Fruit fly (Drosophila melanogaster) whole organism, embryonic: Measurements from ENCODE around the gene mst.

Experiments
- Adf1 ChIP-seq: fragments of 200-800 bp; sonication (Bioruptor generic); IDR thresholded peaks from 2 replicates; pipeline ENCODE4 v1.3.6; 2022; ENCODE audit warnings: missing biosample characterization, missing genetic modification characterization
- B-H1 ChIP-seq: fragments of 200-800 bp; sonication (Bioruptor generic); IDR thresholded peaks from 3 replicates; pipeline ENCODE4 v1.3.6; 2022; ENCODE audit warnings: missing biosample characterization, missing genetic modification characterization
- CG10267 ChIP-seq: fragments of 200-800 bp; sonication (Bioruptor generic); optimal IDR thresholded peaks from 2 replicates; lab custom pipeline; 2018; ENCODE audit warnings: missing biosample characterization, mild to moderate bottlenecking, missing genetic modification characterization, moderate library complexity
- CG10321 ChIP-seq: fragments of 200-800 bp; sonication (Bioruptor generic); IDR thresholded peaks from 2 replicates; pipeline ENCODE4 v1.3.6; 2022; ENCODE audit warnings: missing biosample characterization, missing genetic modification characterization
- CG10543 ChIP-seq: fragments of 200-800 bp; sonication (Bioruptor generic); optimal IDR thresholded peaks from 3 replicates; lab custom pipeline; 2017; ENCODE audit warnings: missing biosample characterization, mild to moderate bottlenecking, missing genetic modification characterization, moderate library complexity
- CG12155 ChIP-seq: fragments of 200-800 bp; sonication (Bioruptor generic); optimal IDR thresholded peaks from 3 replicates; lab custom pipeline; 2016; ENCODE audit warnings: missing biosample characterization, missing genetic modification characterization
- CG12391 ChIP-seq: fragments of 200-800 bp; sonication (Bioruptor generic); optimal IDR thresholded peaks from 3 replicates; lab custom pipeline; 2018; ENCODE audit warnings: missing biosample characterization, mild to moderate bottlenecking, missing genetic modification characterization, moderate library complexity
- CG14441 ChIP-seq: fragments of 200-800 bp; sonication (Bioruptor generic); IDR thresholded peaks from 2 replicates; pipeline ENCODE4 v1.3.6; 2022; ENCODE audit warnings: missing biosample characterization, missing genetic modification characterization
- CG15011 ChIP-seq: fragments of 200-800 bp; sonication (Bioruptor generic); optimal IDR thresholded peaks from 3 replicates; lab custom pipeline; 2018; ENCODE audit warnings: missing biosample characterization, mild to moderate bottlenecking, missing genetic modification characterization
- CG1603 ChIP-seq: fragments of 200-800 bp; sonication (Bioruptor generic); optimal IDR thresholded peaks from 2 replicates; lab custom pipeline; 2019; ENCODE audit warnings: missing biosample characterization, mild to moderate bottlenecking, missing genetic modification characterization, moderate library complexity
- CG17802 ChIP-seq: fragments of 200-800 bp; sonication (Bioruptor generic); optimal IDR thresholded peaks from 2 replicates; lab custom pipeline; 2018; ENCODE audit warnings: missing biosample characterization, mild to moderate bottlenecking, missing genetic modification characterization, moderate library complexity
- CG17829 ChIP-seq: fragments of 200-800 bp; optimal IDR thresholded peaks from 2 replicates; lab custom pipeline; 2019; ENCODE audit warnings: missing biosample characterization, mild to moderate bottlenecking, missing genetic modification characterization, moderate library complexity
- CG18262 ChIP-seq: fragments of 200-800 bp; optimal IDR thresholded peaks from 3 replicates; lab custom pipeline; 2019; ENCODE audit warnings: missing biosample characterization, mild to moderate bottlenecking, missing genetic modification characterization, moderate library complexity
- CG2712 ChIP-seq: fragments of 200-800 bp; optimal IDR thresholded peaks from 3 replicates; lab custom pipeline; 2019; ENCODE audit warnings: missing biosample characterization, mild to moderate bottlenecking, missing genetic modification characterization, moderate library complexity
- CG32767 ChIP-seq: fragments of 200-800 bp; sonication (Bioruptor generic); IDR thresholded peaks from 2 replicates; pipeline ENCODE4 v1.3.6; 2022; ENCODE audit warnings: missing biosample characterization, missing genetic modification characterization
- CG33213 ChIP-seq: fragments of 200-800 bp; sonication (Bioruptor generic); optimal IDR thresholded peaks from 3 replicates; lab custom pipeline; 2016; ENCODE audit warnings: missing biosample characterization, missing genetic modification characterization
- CG43689 ChIP-seq: fragments of 200-800 bp; sonication (Bioruptor generic); IDR thresholded peaks from 2 replicates; pipeline ENCODE4 v1.3.6; 2022; ENCODE audit warnings: missing biosample characterization, missing genetic modification characterization
- CG4617 ChIP-seq: fragments of 200-800 bp; sonication (Bioruptor generic); optimal IDR thresholded peaks from 3 replicates; lab custom pipeline; 2016; ENCODE audit warnings: missing biosample characterization, missing genetic modification characterization, borderline replicate concordance
- CG6254 ChIP-seq: fragments of 200-800 bp; sonication (Bioruptor generic); optimal IDR thresholded peaks from 3 replicates; lab custom pipeline; 2017; ENCODE audit warnings: mild to moderate bottlenecking, missing biosample characterization, missing genetic modification reagents, missing genetic modification characterization
- CG8359 ChIP-seq: fragments of 200-800 bp; sonication (Bioruptor generic); optimal IDR thresholded peaks from 2 replicates; lab custom pipeline; 2017; ENCODE audit warnings: missing biosample characterization, mild to moderate bottlenecking, missing genetic modification characterization, borderline replicate concordance
- CG8765 ChIP-seq: fragments of 200-800 bp; sonication (Bioruptor generic); IDR thresholded peaks from 2 replicates; pipeline ENCODE4 v1.3.6; 2022; ENCODE audit warnings: missing biosample characterization, missing genetic modification characterization
- Fer2 ChIP-seq: fragments of 200-800 bp; sonication (Bioruptor generic); optimal IDR thresholded peaks from 2 replicates; lab custom pipeline; 2018; ENCODE audit warnings: missing biosample characterization, mild to moderate bottlenecking, missing genetic modification characterization, moderate library complexity
- Hand ChIP-seq: fragments of 200-800 bp; sonication (Bioruptor generic); optimal IDR thresholded peaks from 2 replicates; lab custom pipeline; 2017; ENCODE audit warnings: mild to moderate bottlenecking, missing biosample characterization, missing genetic modification reagents, missing genetic modification characterization
- HmgD ChIP-seq: fragments of 200-800 bp; sonication (Bioruptor generic); optimal IDR thresholded peaks from 3 replicates; lab custom pipeline; 2016; ENCODE audit warnings: missing biosample characterization, missing genetic modification characterization
- MBD-R2 ChIP-seq: fragments of 200-800 bp; sonication (Bioruptor generic); IDR thresholded peaks from 2 replicates; pipeline ENCODE4 v1.3.6; 2022; ENCODE audit warnings: missing biosample characterization, missing genetic modification characterization
- Max ChIP-seq: fragments of 200-800 bp; sonication (Bioruptor generic); optimal IDR thresholded peaks from 2 replicates; lab custom pipeline; 2016; ENCODE audit warnings: missing biosample characterization, mild to moderate bottlenecking, missing genetic modification characterization
- NC2β ChIP-seq: fragments of 200-800 bp; sonication (Bioruptor generic); optimal IDR thresholded peaks from 2 replicates; lab custom pipeline; 2016; ENCODE audit warnings: missing biosample characterization, missing genetic modification characterization
- Nf-YB ChIP-seq: fragments of 200-800 bp; sonication (Bioruptor generic); optimal IDR thresholded peaks from 3 replicates; lab custom pipeline; 2019; ENCODE audit warnings: missing biosample characterization, mild to moderate bottlenecking, missing genetic modification characterization, moderate library complexity
- Oaz ChIP-seq: fragments of 200-800 bp; sonication (Bioruptor generic); IDR thresholded peaks from 2 replicates; pipeline ENCODE4 v1.3.6; 2022; ENCODE audit warnings: missing biosample characterization, missing genetic modification characterization
- Ravus ChIP-seq: fragments of 200-800 bp; sonication (Bioruptor generic); IDR thresholded peaks from 2 replicates; pipeline ENCODE4 v1.3.6; 2022; ENCODE audit warnings: missing biosample characterization, missing genetic modification characterization
- Sox102F ChIP-seq: fragments of 200-800 bp; sonication (Bioruptor generic); optimal IDR thresholded peaks from 2 replicates; lab custom pipeline; 2018; ENCODE audit warnings: missing biosample characterization, mild to moderate bottlenecking, missing genetic modification characterization, moderate library complexity
- Vsx1 ChIP-seq: fragments of 200-800 bp; sonication (Bioruptor generic); optimal IDR thresholded peaks from 2 replicates; lab custom pipeline; 2017; ENCODE audit warnings: missing biosample characterization, mild to moderate bottlenecking, missing genetic modification characterization, missing genetic modification reagents
- Xbp1 ChIP-seq: fragments of 200-800 bp; sonication (Bioruptor generic); optimal IDR thresholded peaks from 3 replicates; lab custom pipeline; 2016; ENCODE audit warnings: missing biosample characterization, mild to moderate bottlenecking, missing genetic modification characterization
- bigmax ChIP-seq: fragments of 200-800 bp; sonication (Bioruptor generic); optimal IDR thresholded peaks from 2 replicates; lab custom pipeline; 2018; ENCODE audit warnings: missing biosample characterization, mild to moderate bottlenecking, missing genetic modification characterization
- br ChIP-seq: fragments of >200 bp; optimal IDR thresholded peaks from 2 replicates; lab custom pipeline; 2017
- cg ChIP-seq: fragments of 200-800 bp; sonication (Bioruptor generic); optimal IDR thresholded peaks from 3 replicates; lab custom pipeline; 2019; ENCODE audit warnings: missing biosample characterization, mild to moderate bottlenecking, missing genetic modification characterization, moderate library complexity
- chm ChIP-seq: fragments of 200-800 bp; sonication (Bioruptor generic); IDR thresholded peaks from 2 replicates; pipeline ENCODE4 v1.3.6; 2022; ENCODE audit warnings: missing biosample characterization, missing genetic modification characterization
- en ChIP-seq: fragments of 200-800 bp; sonication (Bioruptor generic); optimal IDR thresholded peaks from 2 replicates; lab custom pipeline; 2016; ENCODE audit warnings: missing biosample characterization, missing genetic modification characterization
- ewg ChIP-seq: fragments of 200-800 bp; sonication (Bioruptor generic); optimal IDR thresholded peaks from 3 replicates; lab custom pipeline; 2017; ENCODE audit warnings: mild to moderate bottlenecking, missing biosample characterization, missing genetic modification reagents, missing genetic modification characterization
- grn ChIP-seq: fragments of 200-800 bp; sonication (Bioruptor generic); optimal IDR thresholded peaks from 3 replicates; lab custom pipeline; 2017; ENCODE audit warnings: missing biosample characterization, missing genetic modification characterization
- lab ChIP-seq: fragments of 200-800 bp; sonication (Bioruptor generic); optimal IDR thresholded peaks from 3 replicates; lab custom pipeline; 2017; ENCODE audit warnings: missing biosample characterization, missing genetic modification characterization, mild to moderate bottlenecking, moderate library complexity, missing genetic modification reagents
- org-1 ChIP-seq: fragments of 200-800 bp; sonication (Bioruptor generic); optimal IDR thresholded peaks from 2 replicates; lab custom pipeline; 2017; ENCODE audit warnings: missing biosample characterization, missing genetic modification characterization
- p53 ChIP-seq: fragments of 200-800 bp; sonication (Bioruptor generic); optimal IDR thresholded peaks from 2 replicates; lab custom pipeline; 2016; ENCODE audit warnings: missing biosample characterization, missing genetic modification characterization
- sens-2 ChIP-seq: fragments of 200-800 bp; sonication (Bioruptor generic); IDR thresholded peaks from 2 replicates; pipeline ENCODE4 v1.3.6; 2022; ENCODE audit warnings: missing biosample characterization, missing genetic modification characterization
- shn ChIP-seq: fragments of 200-800 bp; sonication (Bioruptor generic); optimal IDR thresholded peaks from 3 replicates; lab custom pipeline; 2016; ENCODE audit warnings: missing biosample characterization, missing genetic modification characterization
- slp2 ChIP-seq: fragments of 200-800 bp; sonication (Bioruptor generic); optimal IDR thresholded peaks from 2 replicates; lab custom pipeline; 2016; ENCODE audit warnings: missing biosample characterization, missing genetic modification characterization
- tio ChIP-seq: fragments of 200-800 bp; sonication (Bioruptor generic); optimal IDR thresholded peaks from 2 replicates; lab custom pipeline; 2017; ENCODE audit warnings: missing biosample characterization, missing genetic modification characterization, inconsistent platforms
- zen ChIP-seq: fragments of 200-800 bp; sonication (Bioruptor generic); optimal IDR thresholded peaks from 3 replicates; lab custom pipeline; 2018; ENCODE audit warnings: missing biosample characterization, mild to moderate bottlenecking, missing genetic modification characterization, moderate library complexity

The mst gene

DNA sequence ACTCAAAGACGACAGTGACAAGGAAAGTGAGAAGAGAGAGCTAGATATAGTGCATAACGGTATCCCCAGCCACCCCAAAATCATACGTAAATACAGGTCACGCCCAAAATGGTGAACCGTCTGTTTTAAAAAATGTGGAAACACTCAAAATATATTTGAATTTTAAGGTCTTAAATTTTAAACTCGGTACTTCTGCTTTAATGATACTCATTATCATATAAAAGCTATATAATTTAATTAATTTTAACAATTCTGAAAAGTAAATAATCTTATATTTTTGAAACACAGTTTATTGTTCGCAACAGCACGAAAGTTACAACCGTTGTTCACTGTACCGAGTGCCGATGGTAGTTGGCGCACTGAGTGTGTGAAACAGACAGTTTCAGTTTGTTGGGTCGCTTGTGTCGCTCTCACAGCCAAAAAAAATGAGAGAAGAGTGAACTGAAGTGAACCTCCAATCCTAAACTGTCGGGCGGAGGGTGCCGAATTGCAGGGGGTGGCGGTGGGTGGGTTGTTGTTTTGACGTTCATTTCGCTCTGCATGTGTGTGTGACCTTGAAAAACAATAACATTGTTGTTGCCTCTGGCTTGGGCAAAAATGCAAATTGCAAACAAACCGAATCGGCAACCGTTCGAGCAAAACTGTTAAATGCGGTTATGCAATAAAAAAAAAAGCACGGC lies 22.3 kb upstream of the mst start (continued):
- TF ChIP-seq Sox102F (GFP tag; lab: Kevin White, UChicago) (peak; percentile 94), CG14441 (GFP tag; lab: Robert Waterston, UW) (peak; percentile 82), org-1 (GFP tag; lab: Kevin White, UChicago) (peak; percentile 91), CG4617 (GFP tag; lab: Kevin White, UChicago) (peak; percentile 21), MBD-R2 (peak; percentile 67; the same call in 1 of the 2 replicates), CG12391 (tag; lab: Kevin White, UChicago) (peak; percentile 93), zen (peak; percentile 74), Nf-YB (peak; percentile 80), CG10543 (peak; percentile 97), CG10267 (tag; lab: Kevin White, UChicago) (peak; percentile 86), CG43689 (GFP tag; lab: Robert Waterston, UW) (peak; percentile 75), CG8359 (peak; percentile 63), CG1603 (tag; lab: Kevin White, UChicago) (peak; percentile 46), br (lab: Kevin White, UChicago) (no peak), CG2712 (peak; percentile 93), CG8765 (0 out of 2 replicates have a peak, but pooled peaks have one; percentile 45), B-H1 (GFP tag; lab: Robert Waterston, UW) (peak; percentile 83), CG33213 (GFP tag; lab: Kevin White, UChicago) (peak; percentile 31), grn (GFP tag; lab: Kevin White, UChicago) (peak; percentile 2), Ravus (GFP tag; lab: Robert Waterston, UW) (peak; percentile 80)

DNA sequence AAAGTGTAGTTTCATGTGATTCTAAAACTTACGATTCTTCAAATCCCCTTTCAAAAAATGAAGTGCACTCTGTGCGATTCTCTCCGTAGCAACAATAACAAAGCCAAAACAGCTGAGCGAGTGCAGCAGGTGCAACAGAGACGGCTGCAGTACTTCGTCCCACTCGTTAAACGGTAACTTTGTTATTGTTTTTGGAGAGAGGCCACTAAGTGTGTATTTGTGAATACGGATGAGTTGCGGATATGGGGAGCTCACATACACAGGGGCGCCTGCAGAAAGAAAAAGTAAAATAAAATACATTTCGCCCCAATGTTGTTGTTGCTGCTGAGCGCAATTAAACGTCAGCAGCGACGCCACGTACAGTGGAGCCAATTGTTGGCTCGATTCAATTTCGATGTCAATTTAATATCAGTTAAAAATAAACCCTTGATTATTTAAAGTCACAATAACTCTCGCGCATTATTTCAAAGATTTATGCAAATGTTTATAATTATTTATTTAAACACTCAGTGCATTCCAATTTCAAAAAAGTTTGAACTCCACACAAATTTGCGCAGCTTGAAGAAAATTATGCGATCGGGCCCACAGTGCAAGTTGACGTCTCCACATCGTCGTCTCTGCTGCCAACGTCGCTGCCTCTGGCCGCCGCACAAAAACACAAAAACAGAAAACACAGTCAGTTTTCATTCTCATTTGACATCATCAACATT lies 21.3 kb upstream of the mst start:
- peak; percentile 97 for TF ChIP-seq Fer2
- TF ChIP-seq sens-2 (GFP tag; lab: Robert Waterston, UW): peak; percentile 84
- peak; percentile 93 for TF ChIP-seq NC2β (GFP tag; lab: Kevin White, UChicago)
- TF ChIP-seq CG12391 (tag; lab: Kevin White, UChicago): peak; percentile 98
- TF ChIP-seq ewg (GFP tag; lab: Kevin White, UChicago): peak; percentile 95
- TF ChIP-seq CG12155 (GFP tag; lab: Kevin White, UChicago): peak; percentile 96
- peak; percentile 97 for TF ChIP-seq Adf1 (GFP tag; lab: Robert Waterston, UW)
- TF ChIP-seq tio (GFP tag; lab: Kevin White, UChicago): peak; percentile 98
- TF ChIP-seq CG32767: peak; percentile 95
- peak; percentile 86 for TF ChIP-seq Nf-YB
- peak; percentile 88 for TF ChIP-seq HmgD (GFP tag; lab: Kevin White, UChicago)
- TF ChIP-seq chm: peak; percentile 95
- peak; percentile 92 for TF ChIP-seq en (GFP tag; lab: Kevin White, UChicago)
- TF ChIP-seq slp2: peak; percentile 94
- TF ChIP-seq Xbp1 (GFP tag; lab: Kevin White, UChicago): peak; percentile 97
- peak; percentile 29 for TF ChIP-seq bigmax (GFP tag; lab: Kevin White, UChicago)
- peak; percentile 97 for TF ChIP-seq CG15011
- TF ChIP-seq CG17829 (tag; lab: Kevin White, UChicago): peak; percentile 97
- peak; percentile 88 for TF ChIP-seq CG17802 (tag; lab: Kevin White, UChicago)
- peak; percentile 49 for TF ChIP-seq cg (GFP tag; lab: Kevin White, UChicago)
- peak; percentile 93 for TF ChIP-seq shn
- TF ChIP-seq CG18262: peak; percentile 96
- TF ChIP-seq Vsx1: peak; percentile 96
- TF ChIP-seq p53 (GFP tag; lab: Kevin White, UChicago): peak; percentile 74
- TF ChIP-seq Max (GFP tag; lab: Kevin White, UChicago): peak; percentile 97
- TF ChIP-seq CG6254 (GFP tag; lab: Kevin White, UChicago): peak; percentile 94
- TF ChIP-seq Ravus (GFP tag; lab: Robert Waterston, UW): peak; percentile 92
- peak; percentile 97 for TF ChIP-seq Oaz (GFP tag; lab: Robert Waterston, UW)
- peak; percentile 78 for TF ChIP-seq CG10321 (GFP tag; lab: Robert Waterston, UW)
- TF ChIP-seq lab (GFP tag; lab: Kevin White, UChicago): peak; percentile 99
- TF ChIP-seq Hand (GFP tag; lab: Kevin White, UChicago): peak; percentile 96
